Fruit fly (Drosophila melanogaster) whole organism, embryonic: Measurements from ENCODE around the gene wls.

Source experiments
- Asciz ChIP-seq: fragments of 200-800 bp; sonication (Bioruptor generic); optimal IDR thresholded peaks from 2 replicates; lab custom pipeline; 2017; ENCODE audit warnings: missing biosample characterization, mild to moderate bottlenecking, missing genetic modification characterization, missing genetic modification reagents
- Atf6 ChIP-seq: fragments of 200-800 bp; sonication (Bioruptor generic); IDR thresholded peaks from 2 replicates; pipeline ENCODE4 v1.3.6; 2022; ENCODE audit warnings: missing biosample characterization, missing genetic modification characterization
- C15 ChIP-seq: fragments of 200-800 bp; sonication (Bioruptor generic); IDR thresholded peaks from 3 replicates; pipeline ENCODE4 v1.3.6; 2022; ENCODE audit warnings: missing biosample characterization, missing genetic modification characterization
- CG10462 ChIP-seq: fragments of 200-800 bp; sonication (Bioruptor generic); optimal IDR thresholded peaks from 2 replicates; lab custom pipeline; 2016; ENCODE audit warnings: missing biosample characterization, missing genetic modification characterization
- CG10543 ChIP-seq: fragments of 200-800 bp; sonication (Bioruptor generic); optimal IDR thresholded peaks from 3 replicates; lab custom pipeline; 2017; ENCODE audit warnings: missing biosample characterization, mild to moderate bottlenecking, missing genetic modification characterization, moderate library complexity
- CG10959 ChIP-seq: fragments of 200-800 bp; sonication (Bioruptor generic); IDR thresholded peaks from 2 replicates; pipeline ENCODE4 v1.3.6; 2022; ENCODE audit warnings: missing biosample characterization, missing genetic modification characterization
- CG10979 ChIP-seq: fragments of 200-800 bp; sonication (Bioruptor generic); optimal IDR thresholded peaks from 2 replicates; lab custom pipeline; 2018; ENCODE audit warnings: missing biosample characterization, mild to moderate bottlenecking, missing genetic modification characterization, moderate library complexity
- CG12071 ChIP-seq: fragments of 200-800 bp; sonication (Bioruptor generic); optimal IDR thresholded peaks from 3 replicates; lab custom pipeline; 2018; ENCODE audit warnings: missing biosample characterization, mild to moderate bottlenecking, missing genetic modification characterization
- CG12942 ChIP-seq: fragments of 200-800 bp; sonication (Bioruptor generic); optimal IDR thresholded peaks from 3 replicates; lab custom pipeline; 2016; ENCODE audit warnings: missing biosample characterization, missing genetic modification characterization
- CG13775 ChIP-seq: fragments of 200-800 bp; sonication (Bioruptor generic); optimal IDR thresholded peaks from 3 replicates; lab custom pipeline; 2017; ENCODE audit warnings: missing biosample characterization, mild to moderate bottlenecking, missing genetic modification characterization
- CG14050 ChIP-seq: fragments of 200-800 bp; sonication (Bioruptor generic); IDR thresholded peaks from 3 replicates; pipeline ENCODE4 v1.3.6; 2022; ENCODE audit warnings: missing biosample characterization, missing genetic modification characterization
- CG15601 ChIP-seq: fragments of 200-800 bp; sonication (Bioruptor generic); optimal IDR thresholded peaks from 3 replicates; lab custom pipeline; 2019; ENCODE audit warnings: missing biosample characterization, mild to moderate bottlenecking, missing genetic modification characterization, moderate library complexity
- CG17568 ChIP-seq: fragments of 200-800 bp; sonication (Bioruptor generic); optimal IDR thresholded peaks from 2 replicates; lab custom pipeline; 2018; ENCODE audit warnings: missing biosample characterization, mild to moderate bottlenecking, missing genetic modification characterization, moderate library complexity
- CG18619 ChIP-seq: fragments of 200-800 bp; sonication (Bioruptor generic); optimal IDR thresholded peaks from 3 replicates; lab custom pipeline; 2017; ENCODE audit warnings: missing biosample characterization, mild to moderate bottlenecking, missing genetic modification characterization
- CG2202 ChIP-seq: fragments of 200-800 bp; sonication (Bioruptor generic); optimal IDR thresholded peaks from 2 replicates; lab custom pipeline; 2018; ENCODE audit warnings: missing biosample characterization, mild to moderate bottlenecking, missing genetic modification characterization
- CG34224 ChIP-seq: fragments of 200-800 bp; sonication (Bioruptor generic); IDR thresholded peaks from 3 replicates; pipeline ENCODE4 v1.3.6; 2022; ENCODE audit warnings: missing biosample characterization, missing genetic modification characterization; ENCODE audit not compliant: partially characterized antibody
- CG4707 ChIP-seq: fragments of 200-800 bp; sonication (Bioruptor generic); optimal IDR thresholded peaks from 2 replicates; lab custom pipeline; 2018; ENCODE audit warnings: missing biosample characterization, mild to moderate bottlenecking, missing genetic modification characterization, moderate library complexity
- CG5180 ChIP-seq: fragments of 200-800 bp; sonication (Bioruptor generic); optimal IDR thresholded peaks from 3 replicates; lab custom pipeline; 2017; ENCODE audit warnings: missing biosample characterization, missing genetic modification characterization, mild to moderate bottlenecking, moderate library complexity, missing genetic modification reagents
- CG8359 ChIP-seq: fragments of 200-800 bp; sonication (Bioruptor generic); optimal IDR thresholded peaks from 2 replicates; lab custom pipeline; 2017; ENCODE audit warnings: missing biosample characterization, mild to moderate bottlenecking, missing genetic modification characterization, borderline replicate concordance
- CG9215 ChIP-seq: fragments of 200-800 bp; sonication (Bioruptor generic); IDR thresholded peaks from 2 replicates; pipeline ENCODE4 v1.3.6; 2022; ENCODE audit warnings: missing biosample characterization, missing genetic modification characterization
- CG9876 ChIP-seq: fragments of 200-800 bp; sonication (Bioruptor generic); optimal IDR thresholded peaks from 2 replicates; lab custom pipeline; 2016; ENCODE audit warnings: missing biosample characterization, missing genetic modification characterization
- CrebB ChIP-seq: fragments of 200-800 bp; sonication (Bioruptor generic); optimal IDR thresholded peaks from 3 replicates; lab custom pipeline; 2018; ENCODE audit warnings: missing biosample characterization, mild to moderate bottlenecking, missing genetic modification characterization
- D19A ChIP-seq: fragments of 200-800 bp; optimal IDR thresholded peaks from 3 replicates; lab custom pipeline; 2019; ENCODE audit warnings: missing biosample characterization, mild to moderate bottlenecking, missing genetic modification characterization, moderate library complexity
- Hand ChIP-seq: fragments of 200-800 bp; sonication (Bioruptor generic); optimal IDR thresholded peaks from 2 replicates; lab custom pipeline; 2017; ENCODE audit warnings: mild to moderate bottlenecking, missing biosample characterization, missing genetic modification reagents, missing genetic modification characterization
- Hr39 ChIP-seq: fragments of >200 bp; optimal IDR thresholded peaks from 2 replicates; lab custom pipeline; 2017
- Mad ChIP-seq: fragments of 200-800 bp; sonication (Bioruptor generic); optimal IDR thresholded peaks from 2 replicates; lab custom pipeline; 2016; ENCODE audit warnings: missing biosample characterization, missing genetic modification characterization
- Meics ChIP-seq: fragments of 200-800 bp; sonication (Bioruptor generic); optimal IDR thresholded peaks from 2 replicates; lab custom pipeline; 2017; ENCODE audit warnings: missing biosample characterization, mild to moderate bottlenecking, missing genetic modification characterization
- Mrtf ChIP-seq: fragments of 200-800 bp; sonication (Bioruptor generic); IDR thresholded peaks from 3 replicates; pipeline ENCODE4 v1.3.6; 2022; ENCODE audit warnings: missing biosample characterization, missing genetic modification characterization
- Taf1 ChIP-seq: fragments of 200-800 bp; sonication (Bioruptor generic); IDR thresholded peaks from 2 replicates; pipeline ENCODE4 v1.3.6; 2022; ENCODE audit warnings: missing biosample characterization, missing genetic modification characterization
- Vsx1 ChIP-seq: fragments of 200-800 bp; sonication (Bioruptor generic); optimal IDR thresholded peaks from 2 replicates; lab custom pipeline; 2017; ENCODE audit warnings: missing biosample characterization, mild to moderate bottlenecking, missing genetic modification characterization, missing genetic modification reagents
- Xbp1 ChIP-seq: fragments of 200-800 bp; sonication (Bioruptor generic); optimal IDR thresholded peaks from 3 replicates; lab custom pipeline; 2016; ENCODE audit warnings: missing biosample characterization, mild to moderate bottlenecking, missing genetic modification characterization
- ab ChIP-seq: fragments of 200-800 bp; sonication (Bioruptor generic); optimal IDR thresholded peaks from 2 replicates; lab custom pipeline; 2016; ENCODE audit warnings: missing biosample characterization, missing genetic modification characterization
- ap ChIP-seq: fragments of 200-800 bp; sonication (Bioruptor generic); IDR thresholded peaks from 2 replicates; pipeline ENCODE4 v1.3.6; 2022; ENCODE audit warnings: missing biosample characterization, missing genetic modification characterization
- ash1 ChIP-seq: fragments of 200-800 bp; sonication (Bioruptor generic); optimal IDR thresholded peaks from 2 replicates; lab custom pipeline; 2018; ENCODE audit warnings: missing biosample characterization, mild to moderate bottlenecking, missing genetic modification characterization
- ato ChIP-seq: fragments of 200-800 bp; sonication (Bioruptor generic); IDR thresholded peaks from 2 replicates; pipeline ENCODE4 v1.3.6; 2022; ENCODE audit warnings: missing biosample characterization, missing genetic modification characterization; ENCODE audit not compliant: partially characterized antibody
- btn ChIP-seq: fragments of 200-800 bp; sonication (Bioruptor generic); optimal IDR thresholded peaks from 2 replicates; lab custom pipeline; 2016; ENCODE audit warnings: missing biosample characterization, missing genetic modification characterization
- cato ChIP-seq: fragments of 200-800 bp; sonication (Bioruptor generic); optimal IDR thresholded peaks from 2 replicates; lab custom pipeline; 2016; ENCODE audit warnings: missing biosample characterization, missing genetic modification characterization, borderline replicate concordance
- caup ChIP-seq: fragments of 200-800 bp; sonication (Bioruptor generic); optimal IDR thresholded peaks from 3 replicates; lab custom pipeline; 2017; ENCODE audit warnings: missing biosample characterization, mild to moderate bottlenecking, missing genetic modification characterization, moderate library complexity; ENCODE audit not compliant: severe bottlenecking
- dysf ChIP-seq: fragments of 200-800 bp; sonication (Bioruptor generic); IDR thresholded peaks from 3 replicates; pipeline ENCODE4 v1.3.6; 2022; ENCODE audit warnings: missing biosample characterization, missing genetic modification characterization
- fd3F ChIP-seq: fragments of 200-800 bp; sonication (Bioruptor generic); optimal IDR thresholded peaks from 2 replicates; lab custom pipeline; 2018; ENCODE audit warnings: missing biosample characterization, mild to moderate bottlenecking, missing genetic modification characterization, moderate library complexity
- h ChIP-seq: fragments of >200 bp; optimal IDR thresholded peaks from 2 replicates; lab custom pipeline; 2017
- lmd ChIP-seq: fragments of 200-800 bp; sonication (Bioruptor generic); IDR thresholded peaks from 2 replicates; pipeline ENCODE4 v1.3.6; 2022; ENCODE audit warnings: missing biosample characterization, missing genetic modification characterization
- phol ChIP-seq: fragments of 200-800 bp; sonication (Bioruptor generic); optimal IDR thresholded peaks from 3 replicates; lab custom pipeline; 2018; ENCODE audit warnings: missing biosample characterization, mild to moderate bottlenecking, missing genetic modification characterization, moderate library complexity
- ro ChIP-seq: fragments of 200-800 bp; sonication (Bioruptor generic); IDR thresholded peaks from 2 replicates; pipeline ENCODE4 v1.3.6; 2022; ENCODE audit warnings: missing biosample characterization, missing genetic modification characterization
- sens ChIP-seq: fragments of 200-800 bp; sonication (Bioruptor generic); peaks from one replicate; lab custom pipeline; 2016; ENCODE audit warnings: missing biosample characterization, missing genetic modification characterization
- sim ChIP-seq: fragments of 200-800 bp; sonication (Bioruptor generic); IDR thresholded peaks from 2 replicates; pipeline ENCODE4 v1.3.6; 2022; ENCODE audit warnings: missing biosample characterization, missing genetic modification characterization
- slou ChIP-seq: fragments of 200-800 bp; sonication (Bioruptor generic); optimal IDR thresholded peaks from 3 replicates; lab custom pipeline; 2016; ENCODE audit warnings: missing biosample characterization, missing genetic modification characterization
- sna ChIP-seq: fragments of 200-800 bp; sonication (Bioruptor generic); IDR thresholded peaks from 2 replicates; pipeline ENCODE4 v1.3.6; 2022; ENCODE audit warnings: missing biosample characterization, missing genetic modification characterization; ENCODE audit not compliant: partially characterized antibody
- vvl ChIP-seq: fragments of 200-800 bp; sonication (Bioruptor generic); IDR thresholded peaks from 2 replicates; pipeline ENCODE4 v1.3.6; 2022; ENCODE audit warnings: missing biosample characterization, missing genetic modification characterization
- zf30C ChIP-seq: fragments of 200-800 bp; sonication (Bioruptor generic); optimal IDR thresholded peaks from 3 replicates; lab custom pipeline; 2018; ENCODE audit warnings: missing biosample characterization, mild to moderate bottlenecking, missing genetic modification characterization

The wls gene

DNA sequence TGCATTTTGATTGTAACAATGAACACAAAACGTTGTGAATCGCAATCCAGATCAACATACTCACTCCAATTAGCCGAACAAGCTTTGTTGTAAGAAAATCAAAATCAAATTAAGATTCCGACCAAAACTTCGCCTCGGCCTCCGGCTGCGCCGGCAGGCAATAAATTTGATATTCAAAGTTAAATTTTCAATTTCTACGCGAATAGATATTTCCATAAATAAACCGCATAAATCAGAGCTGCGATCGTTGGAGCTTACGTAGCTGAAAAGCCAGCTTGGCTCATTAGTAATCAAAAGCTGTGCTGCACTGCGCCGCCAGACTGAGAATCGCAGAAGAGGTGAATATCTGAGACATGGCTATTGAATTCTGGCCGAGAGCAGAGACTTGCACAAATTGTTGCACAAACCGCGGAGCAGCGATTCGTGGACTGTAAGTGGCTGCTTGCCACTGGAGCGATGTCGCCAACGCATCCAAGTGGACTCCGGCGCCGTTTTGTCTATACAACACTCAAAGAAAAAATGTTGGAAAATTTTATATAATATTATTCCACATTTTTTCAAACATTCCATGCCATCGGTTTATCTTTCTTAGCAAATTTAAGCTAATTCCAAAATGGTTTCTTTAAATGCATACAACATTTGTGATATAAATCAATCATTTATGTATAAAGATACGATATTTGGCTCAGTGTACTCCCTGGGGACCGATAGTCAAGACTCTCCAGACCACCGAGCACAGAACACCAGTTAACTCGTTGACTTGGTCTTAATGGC is 20.8 kb downstream of the wls start (continued):
- TF ChIP-seq CG10959 (no peak), CG4707 (GFP tag; lab: Kevin White, UChicago) (peak; percentile 38), CG5180 (no peak), dysf (GFP tag; lab: Robert Waterston, UW) (peak; percentile 70), Mad (GFP tag; lab: Kevin White, UChicago) (peak; percentile 8), CG8359 (GFP tag; lab: Kevin White, UChicago) (peak; percentile 15), ato (GFP tag; lab: Robert Waterston, UW) (no peak), btn (GFP tag; lab: Kevin White, UChicago) (no peak), Atf6 (GFP tag; lab: Robert Waterston, UW) (no peak), CG34224 (GFP tag; lab: Robert Waterston, UW) (no peak), CG2202 (tag; lab: Kevin White, UChicago) (peak; percentile 9), sna (GFP tag; lab: Robert Waterston, UW) (no peak), ash1 (no peak), sim (GFP tag; lab: Robert Waterston, UW) (no peak), ab (no peak), CG10979 (tag; lab: Kevin White, UChicago) (peak; percentile 81), caup (GFP tag; lab: Kevin White, UChicago) (no peak), CG12071 (peak; percentile 16), CG18619 (GFP tag; lab: Kevin White, UChicago) (peak; percentile 3), h (lab: Kevin White, UChicago) (no peak), Taf1 (GFP tag; lab: Robert Waterston, UW) (no peak), Hand (GFP tag; lab: Kevin White, UChicago) (no peak), Asciz (GFP tag; lab: Kevin White, UChicago) (peak; percentile 52), CG15601 (tag; lab: Kevin White, UChicago) (peak; percentile 50), C15 (no peak), Vsx1 (GFP tag; lab: Kevin White, UChicago) (no peak), Xbp1 (GFP tag; lab: Kevin White, UChicago) (peak; percentile 37), sens (GFP tag; lab: Kevin White, UChicago) (peak; percentile 87), slou (GFP tag; lab: Kevin White, UChicago) (no peak), CG14050 (no peak), D19A (tag; lab: Kevin White, UChicago) (peak; percentile 58), cato (no peak), vvl (GFP tag; lab: Robert Waterston, UW) (peak; percentile 87), CG10462 (GFP tag; lab: Kevin White, UChicago) (no peak), CG12942 (GFP tag; lab: Kevin White, UChicago) (no peak), phol (tag; lab: Kevin White, UChicago) (peak; percentile 65), fd3F (no peak), Mrtf (GFP tag; lab: Robert Waterston, UW) (no peak), CG13775 (GFP tag; lab: Kevin White, UChicago) (no peak), lmd (GFP tag; lab: Robert Waterston, UW) (peak; percentile 47; the same call in 1 of the 2 replicates), CrebB (tag; lab: Kevin White, UChicago) (no peak), zf30C (GFP tag; lab: Kevin White, UChicago) (no peak), CG17568 (GFP tag; lab: Kevin White, UChicago) (no peak), ap (0 out of 2 replicates have a peak, but pooled peaks have one; percentile 44), Hr39 (lab: Kevin White, UChicago) (no peak), Meics (peak; percentile 26), CG10543 (GFP tag; lab: Kevin White, UChicago) (no peak), ro (GFP tag; lab: Robert Waterston, UW) (no peak), CG9215 (no peak), CG9876 (no peak)
